Worm (Caenorhabditis elegans) whole organism, mixed stage, embryonic: Measurements from ENCODE around the gene melo-1.

Experiments
- bed-3 ChIP-seq: fragments of 200-800 bp; sonication (Bioruptor generic); optimal IDR thresholded peaks from 3 replicates; lab custom pipeline; 2018; ENCODE audit warnings: mild to moderate bottlenecking, missing genetic modification characterization, moderate library complexity, missing compliant biosample characterization
- blmp-1 ChIP-seq: fragments of 150-350 bp; optimal IDR thresholded peaks from 2 replicates; lab custom pipeline; 2014; ENCODE audit warnings: missing biosample characterization, missing genetic modification characterization
- ces-1 ChIP-seq: fragments of 150-350 bp; optimal IDR thresholded peaks from 2 replicates; lab custom pipeline; 2014; ENCODE audit warnings: missing biosample characterization, missing genetic modification reagents, missing genetic modification characterization
- cnd-1 ChIP-seq: fragments of 200-800 bp; sonication (Bioruptor generic); optimal IDR thresholded peaks from 2 replicates; lab custom pipeline; 2018; ENCODE audit warnings: mild to moderate bottlenecking, missing genetic modification characterization, missing compliant biosample characterization
- flh-1 ChIP-seq: fragments of 200-800 bp; sonication (Bioruptor generic); optimal IDR thresholded peaks from 2 replicates; lab custom pipeline; 2018; ENCODE audit warnings: mild to moderate bottlenecking, missing genetic modification characterization, moderate library complexity, missing compliant biosample characterization
- hlh-1 ChIP-seq: fragments of 150-350 bp; optimal IDR thresholded peaks from 2 replicates; lab custom pipeline; 2014; ENCODE audit warnings: missing biosample characterization, missing genetic modification reagents, missing genetic modification characterization
- lsy-2 ChIP-seq: fragments of 150-350 bp; optimal IDR thresholded peaks from 2 replicates; lab custom pipeline; 2014; ENCODE audit warnings: missing biosample characterization, missing genetic modification characterization
- nhr-12 ChIP-seq: fragments of 150-350 bp; optimal IDR thresholded peaks from 2 replicates; lab custom pipeline; 2014; ENCODE audit warnings: missing biosample characterization, missing genetic modification characterization
- nhr-76 ChIP-seq: sonication (generic microtip); optimal IDR thresholded peaks from 2 replicates; lab custom pipeline; 2017; ENCODE audit warnings: missing biosample characterization, missing genetic modification characterization
- snpc-4 ChIP-seq: fragments of 150-350 bp; optimal IDR thresholded peaks from 2 replicates; lab custom pipeline; 2014; ENCODE audit warnings: missing biosample characterization, missing genetic modification characterization
- unc-39 ChIP-seq: fragments of 150-350 bp; optimal IDR thresholded peaks from 2 replicates; lab custom pipeline; 2014; ENCODE audit warnings: missing biosample characterization, missing genetic modification characterization
- unc-62 ChIP-seq: fragments of 150-350 bp; optimal IDR thresholded peaks from 2 replicates; lab custom pipeline; 2014; ENCODE audit warnings: missing biosample characterization, missing genetic modification reagents, missing genetic modification characterization
- ztf-11 ChIP-seq: fragments of 150-350 bp; optimal IDR thresholded peaks from 2 replicates; lab custom pipeline; 2014; ENCODE audit warnings: missing biosample characterization, missing genetic modification characterization

- TF ChIP-seq unc-39 (no peak), flh-1 (GFP tag; lab: Kevin White, UChicago) (no peak), snpc-4 (tag; lab: Kevin White, UChicago) (no peak), ztf-11 (tag; lab: Kevin White, UChicago) (no peak), unc-62 (no peak), nhr-12 (tag; lab: Kevin White, UChicago) (no peak), nhr-76 (no peak), blmp-1 (tag; lab: Kevin White, UChicago) (no peak), bed-3 (GFP tag; lab: Kevin White, UChicago) (no peak), lsy-2 (no peak), ces-1 (GFP tag; lab: Kevin White, UChicago) (no peak), cnd-1 (tag; lab: Kevin White, UChicago) (no peak), hlh-1 (tag; lab: Kevin White, UChicago) (no peak)
Measured at ce11 chrIV:14795918-14796488, 9.2 kb downstream of the melo-1 start, which contains the start of gene coq-3.
